Fruit fly (Drosophila melanogaster) whole organism, embryonic: Measurements from ENCODE around the gene Sf3a2.

Experiments used
- Asciz ChIP-seq: fragments of 200-800 bp; sonication (Bioruptor generic); optimal IDR thresholded peaks from 2 replicates; lab custom pipeline; 2017; ENCODE audit warnings: missing biosample characterization, mild to moderate bottlenecking, missing genetic modification characterization, missing genetic modification reagents
- BtbVII ChIP-seq: fragments of 200-800 bp; sonication (Bioruptor generic); optimal IDR thresholded peaks from 3 replicates; lab custom pipeline; 2017; ENCODE audit warnings: missing biosample characterization, mild to moderate bottlenecking, missing genetic modification characterization
- CG1024 ChIP-seq: fragments of 200-800 bp; sonication (Bioruptor generic); IDR thresholded peaks from 2 replicates; pipeline ENCODE4 v1.3.6; 2022; ENCODE audit warnings: missing biosample characterization, missing genetic modification characterization
- CG11093 ChIP-seq: fragments of 200-800 bp; sonication (Bioruptor generic); IDR thresholded peaks from 3 replicates; pipeline ENCODE4 v1.3.6; 2022; ENCODE audit warnings: missing biosample characterization, missing genetic modification characterization
- CG11696 ChIP-seq: fragments of 200-800 bp; sonication (Bioruptor generic); IDR thresholded peaks from 2 replicates; pipeline ENCODE4 v1.3.6; 2022; ENCODE audit warnings: missing biosample characterization, missing genetic modification characterization
- CG11723 ChIP-seq: fragments of 200-800 bp; sonication (Bioruptor generic); optimal IDR thresholded peaks from 2 replicates; lab custom pipeline; 2017; ENCODE audit warnings: missing biosample characterization, mild to moderate bottlenecking, missing genetic modification characterization
- CG12744 ChIP-seq: fragments of 200-800 bp; sonication (Bioruptor generic); optimal IDR thresholded peaks from 2 replicates; lab custom pipeline; 2016; ENCODE audit warnings: missing biosample characterization, missing genetic modification characterization
- CG12769 ChIP-seq: fragments of 200-800 bp; sonication (Bioruptor generic); optimal IDR thresholded peaks from 2 replicates; lab custom pipeline; 2019; ENCODE audit warnings: missing biosample characterization, mild to moderate bottlenecking, missing genetic modification characterization, moderate library complexity
- CG15011 ChIP-seq: fragments of 200-800 bp; sonication (Bioruptor generic); optimal IDR thresholded peaks from 3 replicates; lab custom pipeline; 2018; ENCODE audit warnings: missing biosample characterization, mild to moderate bottlenecking, missing genetic modification characterization
- CG1602 ChIP-seq: fragments of 200-800 bp; sonication (Bioruptor generic); optimal IDR thresholded peaks from 3 replicates; lab custom pipeline; 2016; ENCODE audit warnings: missing biosample characterization, missing genetic modification characterization
- CG2202 ChIP-seq: fragments of 200-800 bp; sonication (Bioruptor generic); optimal IDR thresholded peaks from 2 replicates; lab custom pipeline; 2018; ENCODE audit warnings: missing biosample characterization, mild to moderate bottlenecking, missing genetic modification characterization
- CG30403 ChIP-seq: fragments of 200-800 bp; sonication (Bioruptor generic); optimal IDR thresholded peaks from 3 replicates; lab custom pipeline; 2016; ENCODE audit warnings: missing biosample characterization, missing genetic modification characterization
- CG3163 ChIP-seq: fragments of 200-800 bp; sonication (Bioruptor generic); optimal IDR thresholded peaks from 3 replicates; lab custom pipeline; 2016; ENCODE audit warnings: missing biosample characterization, missing genetic modification characterization
- CG3281 ChIP-seq: fragments of 200-800 bp; sonication (Bioruptor generic); optimal IDR thresholded peaks from 3 replicates; lab custom pipeline; 2017; ENCODE audit warnings: missing biosample characterization, mild to moderate bottlenecking, missing genetic modification characterization
- CG3847 ChIP-seq: fragments of 200-800 bp; sonication (Bioruptor generic); IDR thresholded peaks from 2 replicates; pipeline ENCODE4 v1.3.6; 2022; ENCODE audit warnings: missing biosample characterization, missing genetic modification characterization
- CG42726 ChIP-seq: fragments of 200-800 bp; sonication (Bioruptor generic); IDR thresholded peaks from 2 replicates; pipeline ENCODE4 v1.3.6; 2022; ENCODE audit warnings: missing biosample characterization, missing genetic modification characterization; ENCODE audit not compliant: partially characterized antibody
- CG4707 ChIP-seq: fragments of 200-800 bp; sonication (Bioruptor generic); optimal IDR thresholded peaks from 2 replicates; lab custom pipeline; 2018; ENCODE audit warnings: missing biosample characterization, mild to moderate bottlenecking, missing genetic modification characterization, moderate library complexity
- CG8388 ChIP-seq: fragments of 200-800 bp; sonication (Bioruptor generic); optimal IDR thresholded peaks from 2 replicates; lab custom pipeline; 2019; ENCODE audit warnings: missing biosample characterization, mild to moderate bottlenecking, missing genetic modification characterization, moderate library complexity
- CG8765 ChIP-seq: fragments of 200-800 bp; sonication (Bioruptor generic); IDR thresholded peaks from 2 replicates; pipeline ENCODE4 v1.3.6; 2022; ENCODE audit warnings: missing biosample characterization, missing genetic modification characterization
- CG9797 ChIP-seq: fragments of 200-800 bp; sonication (Bioruptor generic); optimal IDR thresholded peaks from 3 replicates; lab custom pipeline; 2018; ENCODE audit warnings: missing biosample characterization, mild to moderate bottlenecking, missing genetic modification characterization
- CoRest ChIP-seq: fragments of 200-800 bp; sonication (Bioruptor generic); optimal IDR thresholded peaks from 3 replicates; lab custom pipeline; 2018; ENCODE audit warnings: missing biosample characterization, mild to moderate bottlenecking, missing genetic modification characterization, moderate library complexity
- D19A ChIP-seq: fragments of 200-800 bp; optimal IDR thresholded peaks from 3 replicates; lab custom pipeline; 2019; ENCODE audit warnings: missing biosample characterization, mild to moderate bottlenecking, missing genetic modification characterization, moderate library complexity
- Dek ChIP-seq: fragments of 200-800 bp; sonication (Bioruptor generic); optimal IDR thresholded peaks from 3 replicates; lab custom pipeline; 2019; ENCODE audit warnings: missing biosample characterization, mild to moderate bottlenecking, missing genetic modification characterization, moderate library complexity
- Dref ChIP-seq: fragments of 200-800 bp; sonication (Bioruptor generic); IDR thresholded peaks from 2 replicates; pipeline ENCODE4 v1.3.6; 2022; ENCODE audit warnings: missing biosample characterization, missing genetic modification characterization
- Ets97D ChIP-seq: fragments of 200-800 bp; sonication (Bioruptor generic); optimal IDR thresholded peaks from 3 replicates; lab custom pipeline; 2016; ENCODE audit warnings: missing biosample characterization, missing genetic modification characterization
- H2.0 ChIP-seq: fragments of 200-800 bp; sonication (Bioruptor generic); IDR thresholded peaks from 2 replicates; pipeline ENCODE4 v1.3.6; 2022; ENCODE audit warnings: missing biosample characterization, missing genetic modification characterization
- HLH3B ChIP-seq: fragments of 200-800 bp; sonication (Bioruptor generic); IDR thresholded peaks from 2 replicates; pipeline ENCODE4 v1.3.6; 2022; ENCODE audit warnings: missing biosample characterization, missing genetic modification characterization
- Hr3 ChIP-seq: fragments of 200-800 bp; sonication (Bioruptor generic); optimal IDR thresholded peaks from 3 replicates; lab custom pipeline; 2016; ENCODE audit warnings: missing biosample characterization, missing genetic modification characterization
- Hr78 ChIP-seq, 2 experiments: fragments of 200-800 bp in 1 of 2; fragments of >200 bp in 1 of 2; sonication (Bioruptor generic) in 1 of 2; optimal IDR thresholded peaks; 2 replicates each; lab custom pipeline; 2017 to 2019; ENCODE audit warnings: missing biosample characterization in 2 of 2, missing genetic modification characterization in 2 of 2, mild to moderate bottlenecking in 1 of 2, moderate library complexity in 1 of 2
- NFAT ChIP-seq: fragments of 200-800 bp; sonication (Bioruptor generic); IDR thresholded peaks from 2 replicates; pipeline ENCODE4 v1.3.6; 2022; ENCODE audit warnings: missing biosample characterization, missing genetic modification characterization
- Ravus ChIP-seq: fragments of 200-800 bp; sonication (Bioruptor generic); IDR thresholded peaks from 2 replicates; pipeline ENCODE4 v1.3.6; 2022; ENCODE audit warnings: missing biosample characterization, missing genetic modification characterization
- Sox102F ChIP-seq: fragments of 200-800 bp; sonication (Bioruptor generic); optimal IDR thresholded peaks from 2 replicates; lab custom pipeline; 2018; ENCODE audit warnings: missing biosample characterization, mild to moderate bottlenecking, missing genetic modification characterization, moderate library complexity
- al ChIP-seq: fragments of 200-800 bp; sonication (Bioruptor generic); IDR thresholded peaks from 2 replicates; pipeline ENCODE4 v1.3.6; 2022; ENCODE audit warnings: missing biosample characterization, missing genetic modification characterization
- br ChIP-seq: fragments of >200 bp; optimal IDR thresholded peaks from 2 replicates; lab custom pipeline; 2017
- chinmo ChIP-seq: fragments of 200-800 bp; sonication (Bioruptor generic); IDR thresholded peaks from 4 replicates; pipeline ENCODE4 v1.3.6; 2022; ENCODE audit warnings: missing biosample characterization, missing genetic modification characterization; ENCODE audit not compliant: partially characterized antibody
- danr ChIP-seq: fragments of 200-800 bp; sonication (Bioruptor generic); IDR thresholded peaks from 2 replicates; pipeline ENCODE4 v1.3.6; 2022; ENCODE audit warnings: missing biosample characterization, missing genetic modification characterization
- gcm ChIP-seq: fragments of 200-800 bp; sonication (Bioruptor generic); optimal IDR thresholded peaks from 2 replicates; lab custom pipeline; 2019; ENCODE audit warnings: missing biosample characterization, mild to moderate bottlenecking, missing genetic modification characterization, moderate library complexity
- jumu ChIP-seq: fragments of 200-800 bp; sonication (Bioruptor generic); optimal IDR thresholded peaks from 3 replicates; lab custom pipeline; 2016; ENCODE audit warnings: missing biosample characterization, missing genetic modification characterization
- mirr ChIP-seq: fragments of 200-800 bp; sonication (Bioruptor generic); optimal IDR thresholded peaks from 3 replicates; lab custom pipeline; 2018; ENCODE audit warnings: missing biosample characterization, mild to moderate bottlenecking, missing genetic modification characterization
- onecut ChIP-seq: fragments of 200-800 bp; sonication (Bioruptor generic); IDR thresholded peaks from 2 replicates; pipeline ENCODE4 v1.3.6; 2022; ENCODE audit warnings: missing biosample characterization, missing genetic modification characterization
- pfk ChIP-seq: fragments of 200-800 bp; sonication (Bioruptor generic); optimal IDR thresholded peaks from 2 replicates; lab custom pipeline; 2018; ENCODE audit warnings: missing biosample characterization, mild to moderate bottlenecking, missing genetic modification characterization, moderate library complexity
- psq ChIP-seq: fragments of 200-800 bp; sonication (Bioruptor generic); optimal IDR thresholded peaks from 2 replicates; lab custom pipeline; 2017; ENCODE audit warnings: missing biosample characterization, missing genetic modification characterization
- rib ChIP-seq: fragments of 200-800 bp; sonication (Bioruptor generic); IDR thresholded peaks from 2 replicates; pipeline ENCODE4 v1.3.6; 2022; ENCODE audit warnings: missing biosample characterization, missing genetic modification characterization
- sens ChIP-seq: fragments of 200-800 bp; sonication (Bioruptor generic); peaks from one replicate; lab custom pipeline; 2016; ENCODE audit warnings: missing biosample characterization, missing genetic modification characterization
- sens-2 ChIP-seq: fragments of 200-800 bp; sonication (Bioruptor generic); IDR thresholded peaks from 2 replicates; pipeline ENCODE4 v1.3.6; 2022; ENCODE audit warnings: missing biosample characterization, missing genetic modification characterization
- stc ChIP-seq: fragments of 200-800 bp; sonication (Bioruptor generic); IDR thresholded peaks from 2 replicates; pipeline ENCODE4 v1.3.6; 2022; ENCODE audit warnings: missing biosample characterization, missing genetic modification characterization
- stwl ChIP-seq: fragments of 200-800 bp; sonication (Bioruptor generic); optimal IDR thresholded peaks from 3 replicates; lab custom pipeline; 2018; ENCODE audit warnings: missing biosample characterization, mild to moderate bottlenecking, missing genetic modification characterization, moderate library complexity
- tap ChIP-seq: fragments of 200-800 bp; optimal IDR thresholded peaks from 3 replicates; lab custom pipeline; 2019; ENCODE audit warnings: missing biosample characterization, mild to moderate bottlenecking, missing genetic modification characterization, moderate library complexity
- tll ChIP-seq, 2 experiments: fragments of 200-800 bp in 1 of 2; fragments of >200 bp in 1 of 2; sonication (Bioruptor generic) in 1 of 2; optimal IDR thresholded peaks; 2 replicates each; lab custom pipeline; 2017 to 2019; ENCODE audit warnings: missing biosample characterization in 2 of 2, missing genetic modification characterization in 2 of 2, mild to moderate bottlenecking in 1 of 2, moderate library complexity in 1 of 2
- wor ChIP-seq: fragments of 200-800 bp; sonication (Bioruptor generic); IDR thresholded peaks from 2 replicates; pipeline ENCODE4 v1.3.6; 2022; ENCODE audit warnings: missing biosample characterization, missing genetic modification characterization
- zen2 ChIP-seq: fragments of 200-800 bp; sonication (Bioruptor generic); IDR thresholded peaks from 3 replicates; pipeline ENCODE4 v1.3.6; 2022; ENCODE audit warnings: missing biosample characterization, missing genetic modification characterization; ENCODE audit not compliant: partially characterized antibody

Sf3a2 gene

dm6 chr3L:12806290-12806743, 7.5 kb downstream of the Sf3a2 start (continued):
- peak; percentile 40; the same call in 1 of the 2 replicates for TF ChIP-seq onecut
- no peak for TF ChIP-seq tll (GFP tag; optimal IDR thresholded peaks at IDR 0.05; lab: Kevin White, UChicago)
- peak; percentile 21 for TF ChIP-seq CG11723 (GFP tag; lab: Kevin White, UChicago)
- TF ChIP-seq BtbVII (GFP tag; lab: Kevin White, UChicago), result peak; percentile 69
- TF ChIP-seq D19A (tag; lab: Kevin White, UChicago), result peak; percentile 76
- TF ChIP-seq psq (GFP tag; lab: Kevin White, UChicago), result peak; percentile 99
- TF ChIP-seq danr (GFP tag; lab: Robert Waterston, UW), result no peak
- TF ChIP-seq Hr3 (GFP tag; lab: Kevin White, UChicago), result peak; percentile 45
- TF ChIP-seq Ravus (GFP tag; lab: Robert Waterston, UW), result no peak
- TF ChIP-seq Ets97D, result no peak
- no peak for TF ChIP-seq CG42726 (GFP tag; lab: Robert Waterston, UW)
- no peak for TF ChIP-seq CG15011 (GFP tag; lab: Kevin White, UChicago)
- no peak for TF ChIP-seq CG12769 (tag; lab: Kevin White, UChicago)
- TF ChIP-seq CG4707 (GFP tag; lab: Kevin White, UChicago), result peak; percentile 22
- no peak for TF ChIP-seq br (lab: Kevin White, UChicago)
- TF ChIP-seq jumu (GFP tag; lab: Kevin White, UChicago), result no peak
- TF ChIP-seq gcm, result peak; percentile 64
- peak; percentile 52 for TF ChIP-seq Asciz (GFP tag; lab: Kevin White, UChicago)
- no peak for TF ChIP-seq Hr78 (GFP tag; optimal IDR thresholded peaks at IDR 0.05; lab: Kevin White, UChicago)
- TF ChIP-seq Dref, result no peak
- no peak for TF ChIP-seq CG11696 (GFP tag; lab: Robert Waterston, UW)
- TF ChIP-seq zen2, result no peak
- TF ChIP-seq HLH3B (GFP tag; lab: Robert Waterston, UW), result peak; percentile 20; the same call in 1 of the 2 replicates
- TF ChIP-seq Sox102F (GFP tag; lab: Kevin White, UChicago), result peak; percentile 65
- no peak for TF ChIP-seq sens-2 (GFP tag; lab: Robert Waterston, UW)
- peak; percentile 90 for TF ChIP-seq sens
- no peak for TF ChIP-seq CG11093
- TF ChIP-seq CG9797 (GFP tag; lab: Kevin White, UChicago), result no peak
- no peak for TF ChIP-seq al (GFP tag; lab: Robert Waterston, UW)
- peak; percentile 46 for TF ChIP-seq CoRest
- TF ChIP-seq tap (tag; lab: Kevin White, UChicago), result peak; percentile 69
- no peak for TF ChIP-seq CG12744 (GFP tag; lab: Kevin White, UChicago)
- no peak for TF ChIP-seq NFAT (GFP tag; lab: Robert Waterston, UW)
- TF ChIP-seq CG3847 (GFP tag; lab: Robert Waterston, UW), result no peak
- TF ChIP-seq CG2202 (tag; lab: Kevin White, UChicago), result peak; percentile 4
- TF ChIP-seq Dek (tag; lab: Kevin White, UChicago), result peak; percentile 66
- TF ChIP-seq CG8388, result peak; percentile 42
- peak; percentile 27; the same call in 1 of the 2 replicates for TF ChIP-seq H2.0 (GFP tag; lab: Robert Waterston, UW)
- no peak for TF ChIP-seq pfk
- no peak for TF ChIP-seq CG1024 (GFP tag; lab: Robert Waterston, UW)
- TF ChIP-seq rib (GFP tag; lab: Robert Waterston, UW), result no peak
- TF ChIP-seq chinmo, result peak; percentile 95; the same call in 3 of the 4 replicates
- TF ChIP-seq CG3281 (GFP tag; lab: Kevin White, UChicago), result peak; percentile 59
- peak; percentile 20 for TF ChIP-seq CG1602 (GFP tag; lab: Kevin White, UChicago)
- no peak for TF ChIP-seq mirr
- peak; percentile 56 for TF ChIP-seq stwl (tag; lab: Kevin White, UChicago)
- TF ChIP-seq CG30403 (GFP tag; lab: Kevin White, UChicago), result peak; percentile 40
- peak; percentile 61; the same call in 1 of the 2 replicates for TF ChIP-seq stc (GFP tag; lab: Robert Waterston, UW)
- no peak for TF ChIP-seq wor
- no peak for TF ChIP-seq CG3163 (GFP tag; lab: Kevin White, UChicago)
- no peak for TF ChIP-seq CG8765 (GFP tag; lab: Robert Waterston, UW)
